Fruit fly (Drosophila melanogaster): ENCODE results near the gene Pdk1.

Gene Pdk1

DNA sequence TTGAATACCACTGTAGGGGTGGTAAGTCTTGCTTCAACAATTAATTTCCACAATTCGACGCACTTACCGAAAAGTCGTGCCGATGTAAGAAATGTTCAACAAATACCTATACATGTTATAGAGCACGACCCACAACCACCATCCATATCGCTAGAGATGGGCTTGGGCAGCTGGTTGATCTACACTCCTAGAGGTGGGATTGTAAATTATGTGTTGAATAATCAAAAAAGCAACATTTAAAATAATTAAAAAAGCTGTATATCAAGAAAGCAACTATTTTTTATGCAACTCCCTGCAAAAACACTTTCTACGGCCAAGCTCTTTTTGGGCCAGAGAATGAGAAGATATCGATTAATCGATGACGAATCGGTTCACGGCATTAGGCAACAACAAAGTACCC is 55.0 kb downstream of the Pdk1 start, which contains the start of the genes CG34140, Mkp and Mtch (continued):
- TF ChIP-seq mld (GFP tag; IDR thresholded peaks at IDR 0.05; ENCODE audit: partially characterized antibody) (peak; percentile 60; the same call in 1 of the 3 replicates), CG31224 (GFP tag; IDR thresholded peaks at IDR 0.05) (peak; percentile 71), p53 (GFP tag; optimal IDR thresholded peaks at IDR 0.05) (peak; percentile 70), tin (GFP tag; optimal IDR thresholded peaks at IDR 0.05) (peak; percentile 91), CG6791 (GFP tag; IDR thresholded peaks at IDR 0.05; ENCODE audit: partially characterized antibody) (peak; percentile 74; the same call in 2 of the 3 replicates), Xrp1 (GFP tag; IDR thresholded peaks at IDR 0.05) (peak; percentile 90), tap (tag; optimal IDR thresholded peaks at IDR 0.05) (no peak), CG10654 (GFP tag; optimal IDR thresholded peaks at IDR 0.05) (peak; percentile 84), CG11093 (GFP tag; IDR thresholded peaks at IDR 0.05) (peak; percentile 33; the same call in 1 of the 3 replicates), cato (GFP tag; optimal IDR thresholded peaks at IDR 0.05; ENCODE audit: borderline replicate concordance) (peak; percentile 72), Ets65A (GFP tag) (peak; percentile 99), CG17385 (GFP tag; optimal IDR thresholded peaks at IDR 0.05) (peak; percentile 74), en (GFP tag; optimal IDR thresholded peaks at IDR 0.05) (peak; percentile 69), ranshi (GFP tag; IDR thresholded peaks at IDR 0.05) (peak; percentile 80; the same call in 1 of the 2 replicates), da (GFP tag; optimal IDR thresholded peaks at IDR 0.05) (peak; percentile 44), ci (GFP tag; IDR thresholded peaks at IDR 0.05) (peak; percentile 75), CG15479 (GFP tag; optimal IDR thresholded peaks at IDR 0.05) (no peak), ham (GFP tag; IDR thresholded peaks at IDR 0.05) (no peak), disco-r (GFP tag; optimal IDR thresholded peaks at IDR 0.05) (peak; percentile 54), CG34376 (GFP tag; optimal IDR thresholded peaks at IDR 0.05) (peak; percentile 69), zen (tag; optimal IDR thresholded peaks at IDR 0.05) (peak; percentile 78), br (optimal IDR thresholded peaks at IDR 0.05) (no peak), gfzf (GFP tag; optimal IDR thresholded peaks at IDR 0.05) (peak; percentile 78), BtbVII (GFP tag; optimal IDR thresholded peaks at IDR 0.05) (peak; percentile 54), CG10267 (tag; optimal IDR thresholded peaks at IDR 0.05) (peak; percentile 87), D19B (GFP tag; optimal IDR thresholded peaks at IDR 0.05) (no peak), fd102C (GFP tag; optimal IDR thresholded peaks at IDR 0.05) (peak; percentile 27), sc (optimal IDR thresholded peaks at IDR 0.05) (no peak), sc (GFP tag; optimal IDR thresholded peaks at IDR 0.05) (no peak), pnt (GFP tag; optimal IDR thresholded peaks at IDR 0.05) (peak; percentile 77), chn (GFP tag; optimal IDR thresholded peaks at IDR 0.05) (peak; percentile 94), Ets97D (GFP tag; optimal IDR thresholded peaks at IDR 0.05) (peak; percentile 86), CG14710 (tag; optimal IDR thresholded peaks at IDR 0.05) (peak; percentile 92), lola (GFP tag; optimal IDR thresholded peaks at IDR 0.05) (peak in 1 of 3 experiments; percentile 82), sug (tag; optimal IDR thresholded peaks at IDR 0.05) (no peak), CG18619 (GFP tag; optimal IDR thresholded peaks at IDR 0.05) (peak; percentile 70), Stat92E (GFP tag; optimal IDR thresholded peaks at IDR 0.05) (peak in 1 of 3 experiments; percentile 76), CG1792 (GFP tag; optimal IDR thresholded peaks at IDR 0.05) (peak; percentile 85), jing (GFP tag; optimal IDR thresholded peaks at IDR 0.05) (no peak), Mad (GFP tag; optimal IDR thresholded peaks at IDR 0.05) (peak; percentile 84), Drgx (GFP tag; IDR thresholded peaks at IDR 0.05) (peak; percentile 36; the same call in 1 of the 2 replicates), TFAM (GFP tag; optimal IDR thresholded peaks at IDR 0.05) (no peak), CG16779 (GFP tag; IDR thresholded peaks at IDR 0.05) (peak; percentile 46; the same call in 1 of the 2 replicates), hkb (optimal IDR thresholded peaks at IDR 0.05) (peak; percentile 88), hkb (GFP tag; IDR thresholded peaks at IDR 0.05) (peak; percentile 85), HLH4C (GFP tag; IDR thresholded peaks at IDR 0.05; ENCODE audit: partially characterized antibody) (peak; percentile 92), al (GFP tag; IDR thresholded peaks at IDR 0.05) (peak; percentile 73), CG33213 (GFP tag; optimal IDR thresholded peaks at IDR 0.05) (peak; percentile 92), lbe (GFP tag; optimal IDR thresholded peaks at IDR 0.05) (peak; percentile 93), CG17612 (GFP tag; IDR thresholded peaks at IDR 0.05) (no peak), CG6813 (GFP tag; optimal IDR thresholded peaks at IDR 0.05) (no peak)

Measured in whole organism, embryonic.